Fruit fly (Drosophila melanogaster): ENCODE results near the gene CG14506.

CG14506 gene

DNA sequence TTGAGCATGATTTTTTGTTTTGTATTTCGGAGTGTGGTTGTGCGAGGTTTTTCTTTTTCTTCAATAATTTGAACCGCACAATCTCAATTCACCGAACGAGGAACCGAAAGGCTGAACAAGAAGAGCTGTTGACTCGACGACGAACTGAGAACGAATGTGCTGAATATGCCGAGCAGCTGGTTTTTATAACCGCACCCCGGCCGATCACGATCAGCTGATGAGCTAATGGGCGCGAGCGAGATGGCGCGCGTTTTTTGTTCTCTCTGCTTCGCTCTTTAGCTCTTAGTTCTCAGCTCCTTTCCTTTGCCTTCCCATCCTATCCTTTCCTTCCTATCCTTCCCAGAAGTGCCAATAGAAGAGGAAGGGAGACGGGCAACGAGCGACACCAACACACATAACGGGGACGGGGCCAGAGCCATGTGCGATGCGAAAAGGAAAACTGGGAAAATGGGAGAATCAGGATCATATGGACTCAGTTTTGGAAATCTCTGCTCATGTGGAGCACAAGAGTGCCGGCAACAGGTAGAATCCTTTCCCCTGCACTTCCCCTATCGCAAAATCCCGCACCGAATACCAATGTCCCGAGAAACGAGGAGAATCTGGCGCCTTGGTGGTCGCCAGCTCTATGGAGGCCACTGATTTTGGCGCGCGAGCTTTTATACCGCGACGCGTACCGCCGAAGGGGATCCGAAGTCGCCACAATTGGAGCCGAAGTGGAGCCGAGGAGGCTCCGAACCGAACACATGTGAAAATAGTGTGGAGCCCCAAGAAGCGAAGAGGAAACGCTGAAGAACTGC lies 41.6 kb downstream of the CG14506 start, which contains the start of gene stg (continued):
- peak; percentile 22 for TF ChIP-seq trem (tag; optimal IDR thresholded peaks at IDR 0.05)
- TF ChIP-seq CrebB (tag; optimal IDR thresholded peaks at IDR 0.05): no peak
- TF ChIP-seq lab (GFP tag; optimal IDR thresholded peaks at IDR 0.05): no peak
- TF ChIP-seq bbx (GFP tag; IDR thresholded peaks at IDR 0.05; ENCODE audit: partially characterized antibody): 0 out of 2 replicates have a peak, but pooled peaks have one; percentile 40
- peak; percentile 62 for TF ChIP-seq twi (tag; optimal IDR thresholded peaks at IDR 0.05)
- no peak for TF ChIP-seq CG6854 (GFP tag; optimal IDR thresholded peaks at IDR 0.05)
- TF ChIP-seq CkIIα-i1 (GFP tag; IDR thresholded peaks at IDR 0.05): no peak
- TF ChIP-seq Antp (GFP tag; optimal IDR thresholded peaks at IDR 0.05): peak; percentile 1
- TF ChIP-seq Atf-2 (GFP tag; optimal IDR thresholded peaks at IDR 0.05): no peak
- no peak for TF ChIP-seq Dbx (GFP tag; IDR thresholded peaks at IDR 0.05)
- no peak for TF ChIP-seq scrt (GFP tag; optimal IDR thresholded peaks at IDR 0.05)
- TF ChIP-seq CG9797 (GFP tag; optimal IDR thresholded peaks at IDR 0.05): no peak
- TF ChIP-seq B-H2 (GFP tag; optimal IDR thresholded peaks at IDR 0.05): no peak
- no peak for TF ChIP-seq Dad (GFP tag; optimal IDR thresholded peaks at IDR 0.05)
- no peak for TF ChIP-seq CG10274 (GFP tag; optimal IDR thresholded peaks at IDR 0.05)
- no peak for TF ChIP-seq CG13624 (GFP tag; optimal IDR thresholded peaks at IDR 0.05)
- no peak for TF ChIP-seq disco-r (GFP tag; optimal IDR thresholded peaks at IDR 0.05)
- no peak for TF ChIP-seq sisA (GFP tag; IDR thresholded peaks at IDR 0.05)
- no peak for TF ChIP-seq cwo (GFP tag; optimal IDR thresholded peaks at IDR 0.05)
- TF ChIP-seq NC2β (GFP tag; optimal IDR thresholded peaks at IDR 0.05): peak; percentile 78
- TF ChIP-seq CG7745 (tag; optimal IDR thresholded peaks at IDR 0.05): no peak
- no peak for TF ChIP-seq CG10147 (GFP tag; optimal IDR thresholded peaks at IDR 0.05)
- no peak for TF ChIP-seq CG16815 (GFP tag; optimal IDR thresholded peaks at IDR 0.05)
- TF ChIP-seq CG1603 (tag; optimal IDR thresholded peaks at IDR 0.05): peak; percentile 18
- no peak for TF ChIP-seq CG1792 (GFP tag; optimal IDR thresholded peaks at IDR 0.05)
- TF ChIP-seq CG3407 (GFP tag; optimal IDR thresholded peaks at IDR 0.05): no peak
- TF ChIP-seq Asciz (GFP tag; optimal IDR thresholded peaks at IDR 0.05): no peak
- 0 out of 2 replicates have a peak, but pooled peaks have one; percentile 25 for TF ChIP-seq vvl (GFP tag; IDR thresholded peaks at IDR 0.05)
- no peak for TF ChIP-seq emc (GFP tag; optimal IDR thresholded peaks at IDR 0.05)
- TF ChIP-seq CG3065 (GFP tag; optimal IDR thresholded peaks at IDR 0.05): peak; percentile 13
- TF ChIP-seq CG15073 (GFP tag; optimal IDR thresholded peaks at IDR 0.05): no peak
- no peak for TF ChIP-seq run (tag; optimal IDR thresholded peaks at IDR 0.05)
- peak; percentile 50 for TF ChIP-seq zen (tag; optimal IDR thresholded peaks at IDR 0.05)
- TF ChIP-seq Ptx1 (GFP tag; IDR thresholded peaks at IDR 0.05): no peak
- peak; percentile 37 for TF ChIP-seq cg (GFP tag; optimal IDR thresholded peaks at IDR 0.05)
- no peak for TF ChIP-seq tio (GFP tag; optimal IDR thresholded peaks at IDR 0.05)
- no peak for TF ChIP-seq fd64A (GFP tag; optimal IDR thresholded peaks at IDR 0.05)
- peak; percentile 49 to 58 for TF ChIP-seq Trl (optimal IDR thresholded peaks at IDR 0.05)
- TF ChIP-seq Trl (GFP tag; optimal IDR thresholded peaks at IDR 0.05): no peak
- no peak for TF ChIP-seq dm (GFP tag; optimal IDR thresholded peaks at IDR 0.05)
- TF ChIP-seq crp (GFP tag; optimal IDR thresholded peaks at IDR 0.05): peak; percentile 72 to 84
- TF ChIP-seq Gsc (GFP tag; IDR thresholded peaks at IDR 0.05): no peak
- peak; percentile 9 for TF ChIP-seq CG11504 (tag; optimal IDR thresholded peaks at IDR 0.05)
- TF ChIP-seq CG12391 (tag; optimal IDR thresholded peaks at IDR 0.05): peak; percentile 2
- no peak for TF ChIP-seq CG32532 (GFP tag; IDR thresholded peaks at IDR 0.05)
- TF ChIP-seq CG17568 (GFP tag; optimal IDR thresholded peaks at IDR 0.05): peak; percentile 30
- no peak for TF ChIP-seq CG7987 (GFP tag; optimal IDR thresholded peaks at IDR 0.05)
- TF ChIP-seq zfh1 (GFP tag; IDR thresholded peaks at IDR 0.05): no peak
- TF ChIP-seq Bgb (GFP tag; IDR thresholded peaks at IDR 0.05; ENCODE audit: partially characterized antibody): peak; percentile 46; the same call in 1 of the 2 replicates

All from whole organism, embryonic.